Fruit fly (Drosophila melanogaster) whole organism, embryonic: ENCODE results near the gene Tasp1.

Experiments used
- Abd-B ChIP-seq: fragments of 200-800 bp; sonication (Bioruptor generic); optimal IDR thresholded peaks from 2 replicates; lab custom pipeline; 2018; ENCODE audit warnings: missing biosample characterization, mild to moderate bottlenecking, missing genetic modification characterization, moderate library complexity
- CG10267 ChIP-seq: fragments of 200-800 bp; sonication (Bioruptor generic); optimal IDR thresholded peaks from 2 replicates; lab custom pipeline; 2018; ENCODE audit warnings: missing biosample characterization, mild to moderate bottlenecking, missing genetic modification characterization, moderate library complexity
- CG10321 ChIP-seq: fragments of 200-800 bp; sonication (Bioruptor generic); IDR thresholded peaks from 2 replicates; pipeline ENCODE4 v1.3.6; 2022; ENCODE audit warnings: missing biosample characterization, missing genetic modification characterization
- CG10431 ChIP-seq: fragments of 200-800 bp; sonication (Bioruptor generic); optimal IDR thresholded peaks from 3 replicates; lab custom pipeline; 2018; ENCODE audit warnings: missing biosample characterization, mild to moderate bottlenecking, missing genetic modification characterization
- CG11696 ChIP-seq: fragments of 200-800 bp; sonication (Bioruptor generic); IDR thresholded peaks from 2 replicates; pipeline ENCODE4 v1.3.6; 2022; ENCODE audit warnings: missing biosample characterization, missing genetic modification characterization
- CG12071 ChIP-seq: fragments of 200-800 bp; sonication (Bioruptor generic); optimal IDR thresholded peaks from 3 replicates; lab custom pipeline; 2018; ENCODE audit warnings: missing biosample characterization, mild to moderate bottlenecking, missing genetic modification characterization
- CG13424 ChIP-seq: fragments of 200-800 bp; sonication (Bioruptor generic); optimal IDR thresholded peaks from 2 replicates; lab custom pipeline; 2019; ENCODE audit warnings: missing biosample characterization, mild to moderate bottlenecking, missing genetic modification characterization, moderate library complexity
- CG14710 ChIP-seq: fragments of 200-800 bp; sonication (Bioruptor generic); optimal IDR thresholded peaks from 3 replicates; lab custom pipeline; 2019; ENCODE audit warnings: missing biosample characterization, mild to moderate bottlenecking, missing genetic modification characterization, moderate library complexity
- CG1529 ChIP-seq: fragments of 200-800 bp; sonication (Bioruptor generic); optimal IDR thresholded peaks from 3 replicates; lab custom pipeline; 2018; ENCODE audit warnings: missing biosample characterization, missing genetic modification characterization
- CG17361 ChIP-seq: fragments of 200-800 bp; sonication (Bioruptor generic); IDR thresholded peaks from 3 replicates; pipeline ENCODE4 v1.3.6; 2022; ENCODE audit warnings: missing biosample characterization, missing genetic modification characterization
- CG18599 ChIP-seq: fragments of 200-800 bp; sonication (Bioruptor generic); optimal IDR thresholded peaks from 3 replicates; lab custom pipeline; 2017; ENCODE audit warnings: missing biosample characterization, missing genetic modification characterization, mild to moderate bottlenecking, moderate library complexity, missing genetic modification reagents
- CG34376 ChIP-seq: fragments of 200-800 bp; sonication (Bioruptor generic); optimal IDR thresholded peaks from 2 replicates; lab custom pipeline; 2018; ENCODE audit warnings: missing biosample characterization, mild to moderate bottlenecking, missing genetic modification characterization
- CG4820 ChIP-seq: fragments of 200-800 bp; sonication (Bioruptor generic); optimal IDR thresholded peaks from 3 replicates; lab custom pipeline; 2016; ENCODE audit warnings: missing biosample characterization, missing genetic modification characterization
- CG6765 ChIP-seq: fragments of 200-800 bp; sonication (Bioruptor generic); optimal IDR thresholded peaks from 3 replicates; lab custom pipeline; 2017; ENCODE audit warnings: missing biosample characterization, mild to moderate bottlenecking, missing genetic modification characterization
- CG7556 ChIP-seq: fragments of 200-800 bp; sonication (Bioruptor generic); optimal IDR thresholded peaks from 2 replicates; lab custom pipeline; 2017; ENCODE audit warnings: missing biosample characterization, mild to moderate bottlenecking, missing genetic modification characterization
- CG8765 ChIP-seq: fragments of 200-800 bp; sonication (Bioruptor generic); IDR thresholded peaks from 2 replicates; pipeline ENCODE4 v1.3.6; 2022; ENCODE audit warnings: missing biosample characterization, missing genetic modification characterization
- CHES-1-like ChIP-seq: fragments of 200-800 bp; sonication (Bioruptor generic); optimal IDR thresholded peaks from 2 replicates; lab custom pipeline; 2016; ENCODE audit warnings: missing biosample characterization, missing genetic modification characterization
- CkIIα-i1 ChIP-seq: fragments of 200-800 bp; sonication (Bioruptor generic); IDR thresholded peaks from 2 replicates; pipeline ENCODE4 v1.3.6; 2022; ENCODE audit warnings: missing biosample characterization, missing genetic modification characterization
- Eip74EF ChIP-seq, 2 experiments: fragments of 200-800 bp in 1 of 2; fragments of >200 bp in 1 of 2; sonication (Bioruptor generic) in 1 of 2; optimal IDR thresholded peaks; 2 replicates each; lab custom pipeline; 2017 to 2019; ENCODE audit warnings: missing biosample characterization in 2 of 2, missing genetic modification characterization in 2 of 2, mild to moderate bottlenecking in 1 of 2, moderate library complexity in 1 of 2
- Gug ChIP-seq: fragments of 200-800 bp; sonication (Bioruptor generic); IDR thresholded peaks from 4 replicates; pipeline ENCODE4 v1.3.6; 2022; ENCODE audit warnings: missing biosample characterization, missing genetic modification characterization
- Hey ChIP-seq: fragments of 200-800 bp; sonication (Bioruptor generic); optimal IDR thresholded peaks from 3 replicates; lab custom pipeline; 2018; ENCODE audit warnings: missing biosample characterization, mild to moderate bottlenecking, missing genetic modification characterization
- Hr51 ChIP-seq, 2 experiments: fragments of 200-800 bp; sonication (Bioruptor generic); optimal IDR thresholded peaks; 2 replicates in 1 of 2; 3 replicates in 1 of 2; lab custom pipeline; 2016 to 2018; ENCODE audit warnings: missing biosample characterization in 2 of 2, missing genetic modification characterization in 2 of 2, mild to moderate bottlenecking in 1 of 2, moderate library complexity in 1 of 2
- Lhr ChIP-seq: fragments of 200-800 bp; sonication (Bioruptor generic); optimal IDR thresholded peaks from 3 replicates; lab custom pipeline; 2017; ENCODE audit warnings: mild to moderate bottlenecking, missing biosample characterization, missing genetic modification reagents, missing genetic modification characterization
- Nf-YA ChIP-seq: fragments of 200-800 bp; sonication (Bioruptor generic); IDR thresholded peaks from 2 replicates; pipeline ENCODE4 v1.3.6; 2022; ENCODE audit warnings: missing biosample characterization, missing genetic modification characterization
- Opbp ChIP-seq: fragments of 200-800 bp; sonication (Bioruptor generic); IDR thresholded peaks from 3 replicates; pipeline ENCODE4 v1.3.6; 2022; ENCODE audit warnings: missing biosample characterization, missing genetic modification characterization; ENCODE audit not compliant: partially characterized antibody
- Tbp ChIP-seq: fragments of >200 bp; optimal IDR thresholded peaks from 2 replicates; lab custom pipeline; 2018; ENCODE audit warnings: missing biosample characterization, missing genetic modification characterization
- Xrp1 ChIP-seq: fragments of 200-800 bp; sonication (Bioruptor generic); IDR thresholded peaks from 2 replicates; pipeline ENCODE4 v1.3.6; 2022; ENCODE audit warnings: missing biosample characterization, missing genetic modification characterization
- aop ChIP-seq: fragments of 200-800 bp; sonication (Bioruptor generic); IDR thresholded peaks from 2 replicates; pipeline ENCODE4 v1.3.6; 2022; ENCODE audit warnings: missing biosample characterization, missing genetic modification characterization
- bbx ChIP-seq: fragments of 200-800 bp; sonication (Bioruptor generic); IDR thresholded peaks from 2 replicates; pipeline ENCODE4 v1.3.6; 2022; ENCODE audit warnings: missing biosample characterization, missing genetic modification characterization; ENCODE audit not compliant: partially characterized antibody
- br ChIP-seq: fragments of >200 bp; optimal IDR thresholded peaks from 2 replicates; lab custom pipeline; 2017
- caup ChIP-seq: fragments of 200-800 bp; sonication (Bioruptor generic); optimal IDR thresholded peaks from 3 replicates; lab custom pipeline; 2017; ENCODE audit warnings: missing biosample characterization, mild to moderate bottlenecking, missing genetic modification characterization, moderate library complexity; ENCODE audit not compliant: severe bottlenecking
- crc ChIP-seq: fragments of 200-800 bp; sonication (Bioruptor generic); optimal IDR thresholded peaks from 2 replicates; lab custom pipeline; 2016; ENCODE audit warnings: missing biosample characterization, missing genetic modification characterization
- da ChIP-seq: fragments of 200-800 bp; sonication (Bioruptor generic); optimal IDR thresholded peaks from 2 replicates; lab custom pipeline; 2016; ENCODE audit warnings: missing biosample characterization, missing genetic modification characterization
- fd3F ChIP-seq: fragments of 200-800 bp; sonication (Bioruptor generic); optimal IDR thresholded peaks from 2 replicates; lab custom pipeline; 2018; ENCODE audit warnings: missing biosample characterization, mild to moderate bottlenecking, missing genetic modification characterization, moderate library complexity
- ind ChIP-seq: fragments of 200-800 bp; sonication (Bioruptor generic); optimal IDR thresholded peaks from 3 replicates; lab custom pipeline; 2016; ENCODE audit warnings: missing biosample characterization, missing genetic modification characterization
- lov ChIP-seq, 2 experiments: fragments of 200-800 bp in 1 of 2; fragments of >200 bp in 1 of 2; sonication (Bioruptor generic) in 1 of 2; IDR thresholded peaks in 1 of 2; optimal IDR thresholded peaks in 1 of 2; 2 replicates in 1 of 2; 3 replicates in 1 of 2; pipeline versions ENCODE4 v1.3.6 to Lab custom; 2017 to 2022; ENCODE audit warnings: missing biosample characterization in 1 of 2, missing genetic modification characterization in 1 of 2
- maf-S ChIP-seq: fragments of 200-800 bp; sonication (Bioruptor generic); optimal IDR thresholded peaks from 2 replicates; lab custom pipeline; 2016; ENCODE audit warnings: missing biosample characterization, missing genetic modification characterization
- mam ChIP-seq: fragments of 200-800 bp; sonication (Bioruptor generic); optimal IDR thresholded peaks from 3 replicates; lab custom pipeline; 2016; ENCODE audit warnings: missing biosample characterization, missing genetic modification characterization
- pho ChIP-seq: fragments of 200-800 bp; sonication (Bioruptor generic); optimal IDR thresholded peaks from 2 replicates; lab custom pipeline; 2016; ENCODE audit warnings: missing biosample characterization, missing genetic modification characterization
- pros ChIP-seq: fragments of 200-800 bp; sonication (Bioruptor generic); optimal IDR thresholded peaks from 3 replicates; lab custom pipeline; 2019; ENCODE audit warnings: missing biosample characterization, mild to moderate bottlenecking, missing genetic modification characterization, moderate library complexity
- sens-2 ChIP-seq: fragments of 200-800 bp; sonication (Bioruptor generic); IDR thresholded peaks from 2 replicates; pipeline ENCODE4 v1.3.6; 2022; ENCODE audit warnings: missing biosample characterization, missing genetic modification characterization
- shn ChIP-seq: fragments of 200-800 bp; sonication (Bioruptor generic); optimal IDR thresholded peaks from 3 replicates; lab custom pipeline; 2016; ENCODE audit warnings: missing biosample characterization, missing genetic modification characterization
- trem ChIP-seq: fragments of 200-800 bp; optimal IDR thresholded peaks from 3 replicates; lab custom pipeline; 2019; ENCODE audit warnings: missing biosample characterization, mild to moderate bottlenecking, missing genetic modification characterization, moderate library complexity
- tup ChIP-seq: fragments of 200-800 bp; sonication (Bioruptor generic); optimal IDR thresholded peaks from 2 replicates; lab custom pipeline; 2016; ENCODE audit warnings: missing biosample characterization, mild to moderate bottlenecking, missing genetic modification characterization, moderate library complexity
- vnd ChIP-seq: fragments of 200-800 bp; sonication (Bioruptor generic); IDR thresholded peaks from 3 replicates; pipeline ENCODE4 v1.3.6; 2022; ENCODE audit warnings: missing biosample characterization, missing genetic modification characterization; ENCODE audit not compliant: partially characterized antibody
- wek ChIP-seq: fragments of 200-800 bp; sonication (Bioruptor generic); optimal IDR thresholded peaks from 3 replicates; lab custom pipeline; 2018; ENCODE audit warnings: missing biosample characterization, mild to moderate bottlenecking, missing genetic modification characterization, moderate library complexity
- z ChIP-seq: fragments of 200-800 bp; sonication (Bioruptor generic); IDR thresholded peaks from 3 replicates; pipeline ENCODE4 v1.3.6; 2022; ENCODE audit warnings: missing biosample characterization, missing genetic modification characterization

Tasp1 gene

dm6 chr3L:16045831-16046336 is 41.4 kb downstream of the Tasp1 start (continued):
- TF ChIP-seq Gug (GFP tag; lab: Robert Waterston, UW) (peak; percentile 60; the same call in 3 of the 4 replicates), Lhr (GFP tag; lab: Kevin White, UChicago) (peak; percentile 67), trem (tag; lab: Kevin White, UChicago) (peak; percentile 92), CG4820 (GFP tag; lab: Kevin White, UChicago) (peak; percentile 87), CG7556 (GFP tag; lab: Kevin White, UChicago) (peak; percentile 89), CG6765 (GFP tag; lab: Kevin White, UChicago) (peak; percentile 90), mam (GFP tag; lab: Kevin White, UChicago) (peak; percentile 90), Hey (peak; percentile 63), Tbp (no peak), maf-S (GFP tag; lab: Kevin White, UChicago) (peak; percentile 91), bbx (GFP tag; lab: Robert Waterston, UW) (0 out of 2 replicates have a peak, but pooled peaks have one; percentile 25), CG1529 (GFP tag; lab: Kevin White, UChicago) (peak; percentile 89), CkIIα-i1 (GFP tag; lab: Robert Waterston, UW) (no peak), ind (GFP tag; lab: Kevin White, UChicago) (peak; percentile 89), CG10431 (GFP tag; lab: Kevin White, UChicago) (peak; percentile 83), CG18599 (GFP tag; lab: Kevin White, UChicago) (peak; percentile 96), CG34376 (GFP tag; lab: Kevin White, UChicago) (peak; percentile 69), br (no peak), vnd (GFP tag; lab: Robert Waterston, UW) (no peak), CG10321 (GFP tag; lab: Robert Waterston, UW) (peak; percentile 74; the same call in 1 of the 2 replicates), CHES-1-like (GFP tag; lab: Kevin White, UChicago) (peak; percentile 91), CG14710 (tag; lab: Kevin White, UChicago) (peak; percentile 90), lov (optimal IDR thresholded peaks at IDR 0.05; lab: Kevin White, UChicago) (no peak), lov (GFP tag; IDR thresholded peaks at IDR 0.05; lab: Robert Waterston, UW) (peak; percentile 89), shn (GFP tag; lab: Kevin White, UChicago) (peak; percentile 75), sens-2 (GFP tag; lab: Robert Waterston, UW) (peak; percentile 80; the same call in 1 of the 2 replicates), Opbp (GFP tag; lab: Robert Waterston, UW) (no peak), Abd-B (GFP tag; lab: Kevin White, UChicago) (peak; percentile 75), crc (GFP tag; lab: Kevin White, UChicago) (peak; percentile 91), caup (GFP tag; lab: Kevin White, UChicago) (peak; percentile 92), CG8765 (GFP tag; lab: Robert Waterston, UW) (peak; percentile 74), da (GFP tag; lab: Kevin White, UChicago) (peak; percentile 34)

dm6 chr3L:16045083-16045830 is 42.1 kb downstream of the Tasp1 start:
- TF ChIP-seq CG11696 (GFP tag; lab: Robert Waterston, UW) = peak; percentile 42; the same call in 1 of the 2 replicates
- TF ChIP-seq wek (GFP tag; lab: Kevin White, UChicago) = no peak
- TF ChIP-seq Nf-YA = no peak
- TF ChIP-seq Lhr (GFP tag; lab: Kevin White, UChicago) = no peak
- peak; percentile 11 for TF ChIP-seq CG12071 (GFP tag; lab: Kevin White, UChicago)
- peak; percentile 22 for TF ChIP-seq CG13424 (tag; lab: Kevin White, UChicago)
- no peak; the same call in 1 of the 3 replicates for TF ChIP-seq CG17361 (GFP tag; lab: Robert Waterston, UW)
- peak in 1 of 2 experiments; percentile 73 for TF ChIP-seq Hr51 (GFP tag; optimal IDR thresholded peaks at IDR 0.05; lab: Kevin White, UChicago)
- TF ChIP-seq Eip74EF (GFP tag; optimal IDR thresholded peaks at IDR 0.05; lab: Kevin White, UChicago) = peak in 1 of 2 experiments; percentile 58
- peak; percentile 3 for TF ChIP-seq fd3F (GFP tag; lab: Kevin White, UChicago)
- peak; percentile 38 for TF ChIP-seq CG10267 (tag; lab: Kevin White, UChicago)
- TF ChIP-seq aop (GFP tag; lab: Robert Waterston, UW) = 0 out of 2 replicates have a peak, but pooled peaks have one; percentile 22
- peak; percentile 52; the same call in 1 of the 3 replicates for TF ChIP-seq z (GFP tag; lab: Robert Waterston, UW)
- peak; percentile 46 for TF ChIP-seq Xrp1 (GFP tag; lab: Robert Waterston, UW)
- TF ChIP-seq tup (GFP tag; lab: Kevin White, UChicago) = no peak
- TF ChIP-seq pros (GFP tag; lab: Kevin White, UChicago) = peak; percentile 90
- no peak for TF ChIP-seq pho (GFP tag; lab: Kevin White, UChicago)
